Fruit fly (Drosophila melanogaster) S2 (cell line): ENCODE measurements around the gene tal-AA.

ENCODE experiments used
- CG8478 ChIP-seq: fragments of >200 bp; optimal IDR thresholded peaks from 2 replicates; lab custom pipeline; 2018
- CTCF ChIP-seq, 2 experiments: fragments of >200 bp; optimal IDR thresholded peaks; 2 replicates each; lab custom pipeline; 2018

dm6 chr3R:13794666-13795055 is 18.2 kb upstream of the tal-AA start:
- TF ChIP-seq CG8478 (lab: Kevin White, UChicago) (no peak), CTCF (optimal IDR thresholded peaks at IDR 0.05; lab: Kevin White, UChicago) (no peak)
